Worm (Caenorhabditis elegans): ENCODE data around the gene F59E12.15.

Gene F59E12.15

ce11 chrII:5649236-5650004, 21.2 kb upstream of the F59E12.15 start, which contains the start of the genes sam-4, F59E12.17 and zyg-1 (continued):
- TF ChIP-seq mel-28 (tag; optimal IDR thresholded peaks at IDR 0.05; ENCODE audit: borderline replicate concordance) = no peak
- TF ChIP-seq lir-1 (GFP tag; conservative IDR thresholded peaks at IDR 0.05) = 0 out of 2 replicates have a peak, but pooled peaks have one; percentile 8
- TF ChIP-seq cebp-2 (GFP tag; IDR thresholded peaks at IDR 0.05) = no peak
- no peak for TF ChIP-seq rpc-1 (optimal IDR thresholded peaks at IDR 0.05)
- TF ChIP-seq rpc-1 (tag; optimal IDR thresholded peaks at IDR 0.05) = no peak
- no peak for TF ChIP-seq fkh-3 (tag; optimal IDR thresholded peaks at IDR 0.05)
- TF ChIP-seq egl-18 (GFP tag; IDR thresholded peaks at IDR 0.05) = no peak
- TF ChIP-seq K12H6.12 (tag; optimal IDR thresholded peaks at IDR 0.05) = peak; percentile 31
- peak; percentile 80 for TF ChIP-seq F49E8.2 (tag; optimal IDR thresholded peaks at IDR 0.05; ENCODE audit: insufficient read depth)
- TF ChIP-seq ekl-4 (GFP tag; IDR thresholded peaks at IDR 0.05) = no peak
- peak; percentile 83 for TF ChIP-seq F23B12.7 (tag; optimal IDR thresholded peaks at IDR 0.05; ENCODE audit: insufficient read depth)
- TF ChIP-seq lag-1 (GFP tag; IDR thresholded peaks at IDR 0.05) = no peak
- peak; percentile 74 for TF ChIP-seq snpc-3.4 (tag; optimal IDR thresholded peaks at IDR 0.05)
- TF ChIP-seq aptf-3 (GFP tag; IDR thresholded peaks at IDR 0.05) = no peak
- peak; percentile 91 for TF ChIP-seq dox-1 (GFP tag; IDR thresholded peaks at IDR 0.05)
- TF ChIP-seq dpl-1 (GFP tag; optimal IDR thresholded peaks at IDR 0.05) = peak; percentile 42
- TF ChIP-seq nfya-1 (tag; optimal IDR thresholded peaks at IDR 0.05; ENCODE audit: borderline replicate concordance, insufficient read depth) = no peak
- no peak for TF ChIP-seq C06A6.2 (GFP tag; conservative IDR thresholded peaks at IDR 0.05)
- TF ChIP-seq nhr-179 (tag; optimal IDR thresholded peaks at IDR 0.05) = no peak
- TF ChIP-seq nhr-80 (tag; optimal IDR thresholded peaks at IDR 0.05) = peak; percentile 4
- peak; percentile 80; the same call in 1 of the 2 replicates for TF ChIP-seq ztf-28 (GFP tag; IDR thresholded peaks at IDR 0.05)
- TF ChIP-seq somi-1 (GFP tag; optimal IDR thresholded peaks at IDR 0.05) = no peak
- TF ChIP-seq dpff-1 (tag; optimal IDR thresholded peaks at IDR 0.05) = no peak
- peak; percentile 67 for TF ChIP-seq unc-130 (GFP tag; optimal IDR thresholded peaks at IDR 0.05)
- no peak for TF ChIP-seq die-1 (tag; optimal IDR thresholded peaks at IDR 0.05)
- no peak for TF ChIP-seq lin-40 (tag; optimal IDR thresholded peaks at IDR 0.05)
- TF ChIP-seq attf-3 (GFP tag; conservative IDR thresholded peaks at IDR 0.05) = peak; percentile 53
- TF ChIP-seq bed-2 (GFP tag; IDR thresholded peaks at IDR 0.05) = no peak
- TF ChIP-seq ceh-79 (tag; optimal IDR thresholded peaks at IDR 0.05) = no peak
- no peak for TF ChIP-seq T26A5.8 (tag; optimal IDR thresholded peaks at IDR 0.05)
- 0 out of 2 replicates have a peak, but pooled peaks have one; percentile 23 for TF ChIP-seq egl-44 (GFP tag; IDR thresholded peaks at IDR 0.05)
- no peak for TF ChIP-seq tlf-1 (GFP tag; optimal IDR thresholded peaks at IDR 0.05)
- TF ChIP-seq nhr-27 (tag; optimal IDR thresholded peaks at IDR 0.05) = no peak
- TF ChIP-seq aptf-2 (GFP tag; conservative IDR thresholded peaks at IDR 0.05) = peak; percentile 52; the same call in 1 of the 2 replicates

DNA sequence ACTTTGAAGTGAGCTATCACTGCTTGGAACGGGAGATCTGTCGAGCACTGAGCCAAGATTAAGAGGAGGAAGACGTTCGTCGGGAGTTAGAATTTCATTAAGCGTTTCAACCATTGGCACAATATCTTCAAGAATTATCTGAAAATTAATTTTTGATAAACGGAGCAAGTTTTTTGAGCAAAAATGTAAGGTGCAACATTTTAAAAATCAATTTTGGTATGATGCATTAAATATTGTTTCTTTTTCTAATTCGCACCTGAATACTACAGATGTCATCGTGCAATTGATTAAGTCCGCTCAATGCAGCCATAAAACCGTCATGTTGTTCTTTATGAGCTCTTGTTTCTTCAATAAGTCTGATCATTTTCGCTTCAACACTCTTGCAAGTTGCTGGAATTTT, 20.1 kb upstream of the F59E12.15 start, which contains the start of gene ddl-1:
TSS of gene ddl-1 (minus strand) at position 101 of the 400 bp plus-strand sequence.
- TF ChIP-seq nhr-179 (tag; optimal IDR thresholded peaks at IDR 0.05) (no peak), ceh-40 (GFP tag; IDR thresholded peaks at IDR 0.05) (no peak), hmg-1.2 (GFP tag; IDR thresholded peaks at IDR 0.05) (no peak), aptf-3 (GFP tag; IDR thresholded peaks at IDR 0.05) (no peak), F33H1.4 (GFP tag; IDR thresholded peaks at IDR 0.05) (no peak), nhr-120 (GFP tag; IDR thresholded peaks at IDR 0.05) (no peak), lsy-27 (tag; optimal IDR thresholded peaks at IDR 0.05; ENCODE audit: borderline replicate concordance, insufficient read depth) (no peak), rcor-1 (GFP tag; IDR thresholded peaks at IDR 0.05) (no peak), madf-8 (GFP tag; conservative IDR thresholded peaks at IDR 0.05) (no peak), die-1 (tag; optimal IDR thresholded peaks at IDR 0.05) (no peak), efl-1 (GFP tag; optimal IDR thresholded peaks at IDR 0.05) (no peak), ceh-91 (GFP tag; IDR thresholded peaks at IDR 0.05) (no peak)
